Worm (Caenorhabditis elegans) whole organism, young adult: ENCODE results near the gene T05C3.6.

Experiments used
- B0261.1 ChIP-seq: sonication (generic microtip); optimal IDR thresholded peaks from 2 replicates; lab custom pipeline; 2016; ENCODE audit warnings: mild to moderate bottlenecking, missing genetic modification characterization, moderate library complexity, missing compliant biosample characterization
- D2030.7 ChIP-seq: fragments of 200-800 bp; sonication (Bioruptor generic); IDR thresholded peaks from 2 replicates; pipeline ENCODE4 v1.3.6; 2022; ENCODE audit warnings: missing genetic modification reagents, missing genetic modification characterization, missing compliant biosample characterization
- F33H1.4 ChIP-seq: fragments of 200-800 bp; sonication (Bioruptor generic); IDR thresholded peaks from 2 replicates; pipeline ENCODE4 v1.3.6; 2022; ENCODE audit warnings: missing genetic modification reagents, missing genetic modification characterization, missing compliant biosample characterization
- F49E8.2 ChIP-seq: sonication (generic microtip); optimal IDR thresholded peaks from 3 replicates; lab custom pipeline; 2017; ENCODE audit warnings: missing genetic modification characterization, mild to moderate bottlenecking, missing compliant biosample characterization, antibody characterized with exemption, moderate library complexity; ENCODE audit not compliant: insufficient read depth
- F57C9.4 ChIP-seq: sonication (generic microtip); optimal IDR thresholded peaks from 2 replicates; lab custom pipeline; 2017; ENCODE audit warnings: mild to moderate bottlenecking, missing genetic modification characterization, missing compliant biosample characterization
- K11D2.4 ChIP-seq: fragments of 200-800 bp; sonication (Bioruptor generic); IDR thresholded peaks from 2 replicates; pipeline ENCODE4 v1.3.6; 2022; ENCODE audit warnings: missing genetic modification reagents, missing genetic modification characterization, missing compliant biosample characterization
- K12H6.12 ChIP-seq: fragments of 200-800 bp; sonication (Bioruptor generic); optimal IDR thresholded peaks from 2 replicates; lab custom pipeline; 2018; ENCODE audit warnings: mild to moderate bottlenecking, missing genetic modification characterization, missing compliant biosample characterization
- T26A5.8 ChIP-seq: sonication (generic microtip); optimal IDR thresholded peaks from 2 replicates; lab custom pipeline; 2016; ENCODE audit warnings: missing genetic modification characterization, missing compliant biosample characterization
- Y56A3A.18 ChIP-seq: fragments of 200-800 bp; sonication (Bioruptor generic); IDR thresholded peaks from 2 replicates; pipeline ENCODE4 v1.3.6; 2022; ENCODE audit warnings: missing genetic modification reagents, missing genetic modification characterization, missing compliant biosample characterization
- Y79H2A.3 ChIP-seq: fragments of 200-800 bp; sonication (Bioruptor generic); conservative IDR thresholded peaks from 2 replicates; pipeline ENCODE4 v1.3.6; 2022; ENCODE audit warnings: missing genetic modification reagents, missing genetic modification characterization, missing compliant biosample characterization
- akir-1 ChIP-seq: fragments of 200-800 bp; sonication (Bioruptor generic); optimal IDR thresholded peaks from 2 replicates; lab custom pipeline; 2018; ENCODE audit warnings: mild to moderate bottlenecking, missing genetic modification characterization, moderate library complexity, missing compliant biosample characterization
- attf-3 ChIP-seq: fragments of 200-800 bp; sonication (Bioruptor generic); conservative IDR thresholded peaks from 2 replicates; pipeline ENCODE4 v1.3.6; 2022; ENCODE audit warnings: missing genetic modification reagents, missing genetic modification characterization, missing compliant biosample characterization
- cebp-2 ChIP-seq: fragments of 200-800 bp; sonication (Bioruptor generic); IDR thresholded peaks from 2 replicates; pipeline ENCODE4 v1.3.6; 2022; ENCODE audit warnings: missing genetic modification characterization, missing compliant biosample characterization
- chd-7 ChIP-seq: sonication (generic microtip); optimal IDR thresholded peaks from 2 replicates; lab custom pipeline; 2016; ENCODE audit warnings: mild to moderate bottlenecking, missing genetic modification characterization, moderate library complexity, missing compliant biosample characterization
- dox-1 ChIP-seq: fragments of 200-800 bp; sonication (Bioruptor generic); IDR thresholded peaks from 2 replicates; pipeline ENCODE4 v1.3.6; 2022; ENCODE audit warnings: missing genetic modification reagents, missing genetic modification characterization, missing compliant biosample characterization
- ets-4 ChIP-seq: fragments of 200-800 bp; sonication (Bioruptor generic); optimal IDR thresholded peaks from 2 replicates; lab custom pipeline; 2018; ENCODE audit warnings: mild to moderate bottlenecking, missing genetic modification characterization, missing compliant biosample characterization
- fkh-3 ChIP-seq: sonication (generic microtip); optimal IDR thresholded peaks from 2 replicates; lab custom pipeline; 2016; ENCODE audit warnings: mild to moderate bottlenecking, missing genetic modification characterization, missing compliant biosample characterization
- gei-17 ChIP-seq: fragments of 200-800 bp; sonication (Bioruptor generic); optimal IDR thresholded peaks from 2 replicates; lab custom pipeline; 2018; ENCODE audit warnings: mild to moderate bottlenecking, missing genetic modification characterization, missing compliant biosample characterization
- hlh-26 ChIP-seq: fragments of 200-800 bp; sonication (Bioruptor generic); conservative IDR thresholded peaks from 2 replicates; pipeline ENCODE4 v1.3.6; 2022; ENCODE audit warnings: missing genetic modification reagents, missing genetic modification characterization, missing compliant biosample characterization
- hmg-1.2 ChIP-seq: fragments of 200-800 bp; sonication (Bioruptor generic); IDR thresholded peaks from 2 replicates; pipeline ENCODE4 v1.3.6; 2022; ENCODE audit warnings: missing genetic modification reagents, missing genetic modification characterization, missing compliant biosample characterization
- lin-26 ChIP-seq: fragments of 200-800 bp; sonication (Bioruptor generic); IDR thresholded peaks from 2 replicates; pipeline ENCODE4 v1.3.6; 2022; ENCODE audit warnings: missing genetic modification reagents, missing genetic modification characterization, missing compliant biosample characterization
- lin-40 ChIP-seq: sonication (generic microtip); optimal IDR thresholded peaks from 2 replicates; lab custom pipeline; 2016; ENCODE audit warnings: missing genetic modification characterization, mild to moderate bottlenecking, missing compliant biosample characterization, missing genotype, missing genetic modification reagents
- lin-54 ChIP-seq: fragments of 200-800 bp; sonication (Bioruptor generic); optimal IDR thresholded peaks from 2 replicates; lab custom pipeline; 2018; ENCODE audit warnings: mild to moderate bottlenecking, missing genetic modification characterization, missing compliant biosample characterization
- lir-1 ChIP-seq: fragments of 200-800 bp; sonication (Bioruptor generic); conservative IDR thresholded peaks from 2 replicates; pipeline ENCODE4 v1.3.6; 2022; ENCODE audit warnings: missing genetic modification reagents, missing genetic modification characterization, missing compliant biosample characterization
- lsl-1 ChIP-seq: fragments of 200-800 bp; sonication (Bioruptor generic); optimal IDR thresholded peaks from 2 replicates; lab custom pipeline; 2018; ENCODE audit warnings: mild to moderate bottlenecking, missing genetic modification characterization, moderate library complexity, missing compliant biosample characterization
- madf-6 ChIP-seq: fragments of 200-800 bp; sonication (Bioruptor generic); IDR thresholded peaks from 2 replicates; pipeline ENCODE4 v1.3.6; 2022; ENCODE audit warnings: missing genetic modification reagents, missing genetic modification characterization, missing compliant biosample characterization
- madf-8 ChIP-seq: fragments of 200-800 bp; sonication (Bioruptor generic); conservative IDR thresholded peaks from 2 replicates; pipeline ENCODE4 v1.3.6; 2022; ENCODE audit warnings: missing genetic modification reagents, missing genetic modification characterization, missing compliant biosample characterization
- nfya-2 ChIP-seq: fragments of 200-800 bp; sonication (Bioruptor generic); IDR thresholded peaks from 2 replicates; pipeline ENCODE4 v1.3.6; 2022; ENCODE audit warnings: missing genetic modification reagents, missing genetic modification characterization, missing compliant biosample characterization
- nhr-80 ChIP-seq: sonication (generic microtip); optimal IDR thresholded peaks from 2 replicates; lab custom pipeline; 2016; ENCODE audit warnings: missing genetic modification characterization, missing compliant biosample characterization
- pbrm-1 ChIP-seq: fragments of 200-800 bp; sonication (Bioruptor generic); IDR thresholded peaks from 2 replicates; pipeline ENCODE4 v1.3.6; 2022; ENCODE audit warnings: missing genetic modification reagents, missing genetic modification characterization, missing compliant biosample characterization
- pha-4 ChIP-seq: fragments of 150-350 bp; sonication (generic microtip); optimal IDR thresholded peaks from 2 replicates; lab custom pipeline; 2014; ENCODE audit warnings: missing biosample characterization, missing genetic modification reagents, missing genetic modification characterization
- rec-8 ChIP-seq, 2 experiments: sonication (generic microtip); optimal IDR thresholded peaks; 2 replicates each; lab custom pipeline; 2016; ENCODE audit warnings: mild to moderate bottlenecking in 2 of 2, missing genetic modification characterization in 2 of 2, missing genetic modification reagents in 2 of 2, missing genotype in 2 of 2, missing biosample characterization in 1 of 2, missing compliant biosample characterization in 1 of 2, moderate library complexity in 1 of 2
- sdz-38 ChIP-seq: sonication (generic microtip); optimal IDR thresholded peaks from 2 replicates; lab custom pipeline; 2016; ENCODE audit warnings: missing genotype, missing genetic modification characterization, missing compliant biosample characterization
- snpc-1.1 ChIP-seq: sonication (generic microtip); optimal IDR thresholded peaks from 2 replicates; lab custom pipeline; 2017; ENCODE audit warnings: missing genetic modification characterization, mild to moderate bottlenecking, missing compliant biosample characterization, antibody characterized with exemption, moderate library complexity, missing genotype, missing genetic modification reagents; ENCODE audit not compliant: insufficient read depth
- snpc-1.3 ChIP-seq: sonication (generic microtip); optimal IDR thresholded peaks from 2 replicates; lab custom pipeline; 2017; ENCODE audit warnings: missing genetic modification characterization, mild to moderate bottlenecking, missing compliant biosample characterization, antibody characterized with exemption, moderate library complexity, missing genotype, missing genetic modification reagents; ENCODE audit not compliant: insufficient read depth
- snpc-4 ChIP-seq, 5 experiments: fragments of 150-350 bp in 1 of 5; sonication (generic microtip) in 4 of 5; optimal IDR thresholded peaks; 2 replicates each; lab custom pipeline; 2014 to 2018; ENCODE audit warnings: missing genetic modification characterization in 5 of 5, missing biosample characterization in 3 of 5, antibody characterized with exemption in 2 of 5, mild to moderate bottlenecking in 2 of 5, missing compliant biosample characterization in 2 of 5, missing genotype in 2 of 5, moderate library complexity in 2 of 5, missing genetic modification reagents in 1 of 5
- xnd-1 ChIP-seq: sonication (generic microtip); optimal IDR thresholded peaks from 2 replicates; lab custom pipeline; 2016; ENCODE audit warnings: missing genotype, missing genetic modification reagents, missing genetic modification characterization, missing compliant biosample characterization
- ztf-25 ChIP-seq: fragments of 200-800 bp; sonication (Bioruptor generic); IDR thresholded peaks from 2 replicates; pipeline ENCODE4 v1.3.6; 2022; ENCODE audit warnings: missing genetic modification reagents, missing genetic modification characterization, missing compliant biosample characterization
- ztf-6 ChIP-seq: fragments of 200-800 bp; sonication (Bioruptor generic); IDR thresholded peaks from 2 replicates; pipeline ENCODE4 v1.3.6; 2022; ENCODE audit warnings: missing genetic modification reagents, missing genetic modification characterization, missing compliant biosample characterization

T05C3.6 gene

ce11 chrV:5490205-5490604, at the start of gene T05C3.6:
Gene T05C3.6, plus strand, starts transcription at chrV:5490445.
- TF ChIP-seq cebp-2 (GFP tag; lab: Robert Waterston, UW) = no peak
- peak; percentile 88 for TF ChIP-seq nhr-80 (tag; lab: Kevin White, UChicago)
- no peak for TF ChIP-seq lin-26 (GFP tag; lab: Robert Waterston, UW)

ce11 chrV:5442366-5442765, 47.9 kb upstream of the T05C3.6 start:
- TF ChIP-seq hlh-26 (GFP tag; lab: Robert Waterston, UW) (no peak), dox-1 (GFP tag; lab: Robert Waterston, UW) (no peak), pbrm-1 (no peak), snpc-1.1 (no peak), D2030.7 (no peak), K12H6.12 (tag; lab: Kevin White, UChicago) (no peak), lin-54 (GFP tag; lab: Kevin White, UChicago) (no peak), F49E8.2 (tag; lab: Kevin White, UChicago) (no peak), akir-1 (GFP tag; lab: Kevin White, UChicago) (no peak), lir-1 (GFP tag; lab: Robert Waterston, UW) (no peak), madf-6 (GFP tag; lab: Robert Waterston, UW) (no peak), sdz-38 (tag; lab: Kevin White, UChicago) (no peak), ets-4 (GFP tag; lab: Kevin White, UChicago) (no peak), xnd-1 (tag; lab: Kevin White, UChicago) (no peak)

DNA sequence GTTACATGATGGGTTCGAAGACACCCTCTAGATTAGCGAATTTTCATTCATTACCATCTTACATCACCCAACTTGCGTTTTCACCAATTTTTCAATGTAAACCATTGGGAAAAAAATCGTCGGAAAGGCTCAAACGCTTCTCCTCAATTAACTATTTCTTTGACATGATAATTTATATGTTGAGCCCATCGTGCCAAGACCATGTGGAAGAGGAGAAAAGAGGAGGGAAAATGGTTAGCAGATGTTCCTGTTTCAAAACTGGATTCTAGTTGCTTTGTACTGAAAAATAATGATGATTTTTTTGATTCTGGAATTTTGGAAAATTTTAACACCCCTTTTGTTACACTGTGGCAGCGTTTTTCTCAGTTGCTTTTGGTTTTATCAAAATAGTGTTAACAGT, 46.2 kb upstream of the T05C3.6 start:
- TF ChIP-seq lin-40 (tag; lab: Kevin White, UChicago) = no peak

DNA sequence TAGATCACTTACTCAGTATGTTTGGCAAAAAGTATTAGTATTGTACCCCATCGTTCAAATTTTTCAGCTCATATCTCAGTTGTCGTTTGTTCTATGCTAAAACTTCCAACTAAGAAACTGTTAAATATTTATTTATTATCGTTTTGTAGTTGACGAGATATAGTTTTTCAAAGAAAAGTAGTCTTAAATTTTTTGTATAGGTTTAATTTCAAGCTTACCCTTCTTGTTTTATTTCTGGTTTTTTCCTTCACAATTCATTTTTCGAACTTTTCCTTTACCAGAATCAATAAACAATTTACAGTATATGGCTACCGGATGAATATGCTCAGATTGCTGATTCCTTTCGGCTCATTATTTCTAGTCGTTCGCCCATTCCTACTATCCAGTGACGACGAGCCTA, 44.4 kb upstream of the T05C3.6 start, which contains the start of gene F08F3.1:
Gene F08F3.1, plus strand, starts transcription at position 301 of the 400 bp plus-strand sequence.
- TF ChIP-seq Y79H2A.3 (GFP tag; lab: Robert Waterston, UW) = no peak
- TF ChIP-seq F33H1.4 (GFP tag; lab: Robert Waterston, UW) = no peak
- no peak for TF ChIP-seq hmg-1.2
- TF ChIP-seq F57C9.4 (tag; lab: Kevin White, UChicago) = no peak
- TF ChIP-seq xnd-1 (tag; lab: Kevin White, UChicago) = no peak
- TF ChIP-seq B0261.1 (tag; lab: Kevin White, UChicago) = no peak

- TF ChIP-seq T26A5.8 (no peak), attf-3 (GFP tag; lab: Robert Waterston, UW) (no peak), K11D2.4 (GFP tag; lab: Robert Waterston, UW) (no peak), pha-4 (tag; lab: Kevin White, UChicago) (no peak), chd-7 (tag; lab: Kevin White, UChicago) (no peak), rec-8 (tag; optimal IDR thresholded peaks at IDR 0.05; lab: Kevin White, UChicago) (no peak), nhr-80 (tag; lab: Kevin White, UChicago) (no peak)
Observed at ce11 chrV:5447057-5447456, 43.2 kb upstream of the T05C3.6 start.

ce11 chrV:5450742-5451141, 39.5 kb upstream of the T05C3.6 start:
- TF ChIP-seq nfya-2 (GFP tag; lab: Robert Waterston, UW) = no peak
- TF ChIP-seq gei-17 (GFP tag; lab: Kevin White, UChicago) = no peak
- TF ChIP-seq lsl-1 = no peak
- no peak for TF ChIP-seq K12H6.12 (tag; lab: Kevin White, UChicago)
- no peak for TF ChIP-seq fkh-3 (tag; lab: Kevin White, UChicago)
- TF ChIP-seq ztf-25 = no peak
- TF ChIP-seq snpc-1.3 (tag; lab: Kevin White, UChicago) = no peak
- TF ChIP-seq madf-6 (GFP tag; lab: Robert Waterston, UW) = no peak
- TF ChIP-seq ztf-6 = no peak
- TF ChIP-seq Y56A3A.18 (GFP tag; lab: Robert Waterston, UW) = no peak
- TF ChIP-seq snpc-4 (GFP tag; optimal IDR thresholded peaks at IDR 0.05; lab: Kevin White, UChicago) = no peak
- TF ChIP-seq snpc-4 (tag; optimal IDR thresholded peaks at IDR 0.05; lab: Kevin White, UChicago) = no peak
- no peak for TF ChIP-seq madf-8
